Worm (Caenorhabditis elegans) whole organism, mixed stage, embryonic: Measurements from ENCODE around the gene nep-23.

ENCODE experiments used
- bed-3 ChIP-seq: fragments of 200-800 bp; sonication (Bioruptor generic); optimal IDR thresholded peaks from 3 replicates; lab custom pipeline; 2018; ENCODE audit warnings: mild to moderate bottlenecking, missing genetic modification characterization, moderate library complexity, missing compliant biosample characterization
- blmp-1 ChIP-seq: fragments of 150-350 bp; optimal IDR thresholded peaks from 2 replicates; lab custom pipeline; 2014; ENCODE audit warnings: missing biosample characterization, missing genetic modification characterization
- ceh-83 ChIP-seq: fragments of 200-800 bp; sonication (Bioruptor generic); optimal IDR thresholded peaks from 2 replicates; lab custom pipeline; 2018; ENCODE audit warnings: mild to moderate bottlenecking, missing genetic modification characterization, missing compliant biosample characterization
- ces-1 ChIP-seq: fragments of 150-350 bp; optimal IDR thresholded peaks from 2 replicates; lab custom pipeline; 2014; ENCODE audit warnings: missing biosample characterization, missing genetic modification reagents, missing genetic modification characterization
- cnd-1 ChIP-seq: fragments of 200-800 bp; sonication (Bioruptor generic); optimal IDR thresholded peaks from 2 replicates; lab custom pipeline; 2018; ENCODE audit warnings: mild to moderate bottlenecking, missing genetic modification characterization, missing compliant biosample characterization
- drap-1 ChIP-seq: fragments of 200-800 bp; sonication (Bioruptor generic); optimal IDR thresholded peaks from 3 replicates; lab custom pipeline; 2018; ENCODE audit warnings: mild to moderate bottlenecking, missing genetic modification characterization, missing compliant biosample characterization
- elt-1 ChIP-seq: sonication (generic microtip); optimal IDR thresholded peaks from 2 replicates; lab custom pipeline; 2017; ENCODE audit warnings: missing genetic modification characterization, mild to moderate bottlenecking, missing compliant biosample characterization, antibody characterized with exemption, moderate library complexity, borderline replicate concordance; ENCODE audit not compliant: insufficient read depth
- elt-3 ChIP-seq: fragments of 150-350 bp; optimal IDR thresholded peaks from 2 replicates; lab custom pipeline; 2014; ENCODE audit warnings: missing biosample characterization, missing genetic modification characterization
- ham-2 ChIP-seq: fragments of 200-800 bp; sonication (Bioruptor generic); optimal IDR thresholded peaks from 2 replicates; lab custom pipeline; 2018; ENCODE audit warnings: mild to moderate bottlenecking, missing genetic modification characterization, missing compliant biosample characterization
- lin-13 ChIP-seq: fragments of 150-350 bp; optimal IDR thresholded peaks from 2 replicates; lab custom pipeline; 2014; ENCODE audit warnings: missing biosample characterization, missing genetic modification characterization
- lsy-2 ChIP-seq: fragments of 150-350 bp; optimal IDR thresholded peaks from 2 replicates; lab custom pipeline; 2014; ENCODE audit warnings: missing biosample characterization, missing genetic modification characterization
- mab-5 ChIP-seq: fragments of 150-350 bp; optimal IDR thresholded peaks from 2 replicates; lab custom pipeline; 2014; ENCODE audit warnings: missing biosample characterization, missing genetic modification characterization
- mls-2 ChIP-seq: sonication (generic microtip); optimal IDR thresholded peaks from 2 replicates; lab custom pipeline; 2016; ENCODE audit warnings: mild to moderate bottlenecking, missing genetic modification characterization, moderate library complexity, missing compliant biosample characterization
- nhr-2 ChIP-seq: fragments of 150-350 bp; optimal IDR thresholded peaks from 2 replicates; lab custom pipeline; 2014; ENCODE audit warnings: missing biosample characterization, missing genetic modification characterization
- pha-4 ChIP-seq: fragments of 150-350 bp; optimal IDR thresholded peaks from 2 replicates; lab custom pipeline; 2018; ENCODE audit warnings: missing biosample characterization, missing genetic modification reagents, missing genetic modification characterization
- sem-2 ChIP-seq: fragments of 200-800 bp; sonication (Bioruptor generic); optimal IDR thresholded peaks from 2 replicates; lab custom pipeline; 2018; ENCODE audit warnings: mild to moderate bottlenecking, missing genetic modification characterization, missing compliant biosample characterization
- snpc-4 ChIP-seq: fragments of 150-350 bp; optimal IDR thresholded peaks from 2 replicates; lab custom pipeline; 2014; ENCODE audit warnings: missing biosample characterization, missing genetic modification characterization
- sptf-1 ChIP-seq: sonication (generic microtip); optimal IDR thresholded peaks from 2 replicates; lab custom pipeline; 2017; ENCODE audit warnings: mild to moderate bottlenecking, missing genetic modification characterization, moderate library complexity, missing compliant biosample characterization
- tbx-8 ChIP-seq: fragments of 200-800 bp; sonication (Bioruptor generic); optimal IDR thresholded peaks from 2 replicates; lab custom pipeline; 2018; ENCODE audit warnings: mild to moderate bottlenecking, missing genetic modification characterization, moderate library complexity, missing compliant biosample characterization
- unc-120 ChIP-seq: sonication (generic microtip); optimal IDR thresholded peaks from 2 replicates; lab custom pipeline; 2017; ENCODE audit warnings: missing genetic modification characterization, missing compliant biosample characterization; ENCODE audit not compliant: poor library complexity, severe bottlenecking
- unc-62 ChIP-seq: fragments of 150-350 bp; optimal IDR thresholded peaks from 2 replicates; lab custom pipeline; 2014; ENCODE audit warnings: missing biosample characterization, missing genetic modification reagents, missing genetic modification characterization

Gene nep-23

DNA sequence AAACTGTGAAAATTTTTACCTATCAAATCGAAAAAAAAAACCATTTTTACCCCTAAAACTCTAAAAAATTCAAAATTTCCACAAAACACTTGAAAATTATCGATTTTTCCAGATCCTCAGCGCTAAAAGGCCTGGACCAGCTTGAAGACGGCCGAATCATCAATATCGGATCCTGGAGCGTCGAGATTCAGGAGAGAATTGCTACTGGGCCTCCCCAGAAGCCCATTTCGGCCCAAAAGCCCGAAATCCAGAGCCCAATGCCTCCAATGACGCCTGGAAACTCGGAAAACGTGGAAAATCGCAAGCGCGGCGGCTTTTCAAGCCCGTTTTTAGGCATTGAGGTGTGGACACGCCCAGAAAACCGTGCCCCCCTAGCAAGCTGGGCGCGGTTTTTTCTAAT, 32.2 kb downstream of the nep-23 start:
- TF ChIP-seq ces-1 (GFP tag; lab: Kevin White, UChicago), result no peak
- no peak for TF ChIP-seq tbx-8
- TF ChIP-seq blmp-1, result no peak
- TF ChIP-seq sem-2 (GFP tag; lab: Kevin White, UChicago), result no peak
- TF ChIP-seq snpc-4 (tag; lab: Kevin White, UChicago), result no peak
- no peak for TF ChIP-seq mls-2 (tag; lab: Kevin White, UChicago)
- TF ChIP-seq pha-4, result no peak
- no peak for TF ChIP-seq ceh-83
- no peak for TF ChIP-seq lsy-2
- no peak for TF ChIP-seq sptf-1 (tag; lab: Kevin White, UChicago)

ce11 chrIV:16962445-16962844, 42.3 kb downstream of the nep-23 start:
- TF ChIP-seq elt-1 (no peak), lsy-2 (no peak), drap-1 (GFP tag; lab: Kevin White, UChicago) (no peak), ham-2 (GFP tag; lab: Kevin White, UChicago) (no peak), mab-5 (no peak)

ce11 chrIV:16970390-16970789, 50.2 kb downstream of the nep-23 start, which contains the start of gene rom-3:
Gene rom-3, minus strand, starts transcription at chrIV:16970490.
- TF ChIP-seq unc-120 (tag; lab: Kevin White, UChicago) (no peak), lin-13 (no peak), bed-3 (GFP tag; lab: Kevin White, UChicago) (no peak), unc-62 (GFP tag; lab: Kevin White, UChicago) (no peak), elt-3 (no peak), nhr-2 (no peak), cnd-1 (tag; lab: Kevin White, UChicago) (no peak)
